Worm (Caenorhabditis elegans): ENCODE results near the gene T27E9.2.

ce11 chrIII:13510753-13511152 lies 48.4 kb upstream of the T27E9.2 start:
- TF ChIP-seq lin-11 (tag; optimal IDR thresholded peaks at IDR 0.05) (no peak), ama-1 (optimal IDR thresholded peaks at IDR 0.05) (no peak), fkh-6 (tag; optimal IDR thresholded peaks at IDR 0.05) (no peak)

All from whole organism, late embryonic.